Worm (Caenorhabditis elegans) whole organism, L1 larva: ENCODE measurements around the gene C50F7.9.

Experiments used
- F16B12.6 ChIP-seq: fragments of 150-350 bp; optimal IDR thresholded peaks from 2 replicates; lab custom pipeline; 2014; ENCODE audit warnings: missing biosample characterization, missing genetic modification characterization
- aly-2 ChIP-seq: fragments of 150-350 bp; optimal IDR thresholded peaks from 2 replicates; lab custom pipeline; 2014; ENCODE audit warnings: missing biosample characterization, missing genetic modification characterization
- blmp-1 ChIP-seq: fragments of 150-350 bp; optimal IDR thresholded peaks from 2 replicates; lab custom pipeline; 2014; ENCODE audit warnings: missing biosample characterization, missing genetic modification characterization
- ceh-8 ChIP-seq: fragments of 200-800 bp; sonication (Bioruptor generic); optimal IDR thresholded peaks from 2 replicates; lab custom pipeline; 2018; ENCODE audit warnings: mild to moderate bottlenecking, missing genetic modification characterization, moderate library complexity, missing compliant biosample characterization
- ceh-82 ChIP-seq, 3 experiments: fragments of 150-350 bp in 1 of 3; sonication (generic microtip) in 2 of 3; optimal IDR thresholded peaks; 2 replicates each; lab custom pipeline; 2014 to 2017; ENCODE audit warnings: missing biosample characterization in 3 of 3, missing genetic modification characterization in 3 of 3
- ceh-88 ChIP-seq: fragments of 200-800 bp; sonication (Bioruptor generic); IDR thresholded peaks from 2 replicates; pipeline ENCODE4 v1.3.6; 2022; ENCODE audit warnings: missing genetic modification characterization, missing compliant biosample characterization
- dsc-1 ChIP-seq: sonication (generic microtip); optimal IDR thresholded peaks from 2 replicates; lab custom pipeline; 2016; ENCODE audit warnings: mild to moderate bottlenecking, missing genetic modification characterization, missing compliant biosample characterization
- efl-1 ChIP-seq, 4 experiments: fragments of 150-350 bp; optimal IDR thresholded peaks in 3 of 4; peaks in 1 of 4; 1 replicate in 1 of 4; 2 replicates in 3 of 4; lab custom pipeline; 2014; ENCODE audit warnings: missing biosample characterization in 2 of 4, missing genetic modification characterization in 2 of 4, missing genetic modification reagents in 2 of 4
- elt-2 ChIP-seq: sonication (generic microtip); optimal IDR thresholded peaks from 2 replicates; lab custom pipeline; 2016; ENCODE audit warnings: missing genetic modification characterization, mild to moderate bottlenecking, inconsistent platforms, missing compliant biosample characterization, missing genetic modification reagents
- elt-3 ChIP-seq, 6 experiments: fragments of 150-350 bp in 1 of 6; sonication (generic microtip); optimal IDR thresholded peaks; 2 replicates each; lab custom pipeline; 2017 to 2018; ENCODE audit warnings: missing biosample characterization in 6 of 6, missing genetic modification characterization in 6 of 6, inconsistent platforms in 1 of 6
- ets-5 ChIP-seq: fragments of 200-800 bp; sonication (Bioruptor generic); IDR thresholded peaks from 2 replicates; pipeline ENCODE4 v1.3.6; 2022; ENCODE audit warnings: missing genetic modification characterization, missing compliant biosample characterization
- fkh-10 ChIP-seq: sonication (generic microtip); optimal IDR thresholded peaks from 2 replicates; lab custom pipeline; 2017; ENCODE audit warnings: missing biosample characterization, missing genetic modification reagents, missing genetic modification characterization
- fkh-4 ChIP-seq: sonication (generic microtip); optimal IDR thresholded peaks from 2 replicates; lab custom pipeline; 2016; ENCODE audit warnings: missing compliant biosample characterization, missing genetic modification characterization, borderline replicate concordance
- fkh-8 ChIP-seq: sonication (generic microtip); optimal IDR thresholded peaks from 2 replicates; lab custom pipeline; 2016; ENCODE audit warnings: mild to moderate bottlenecking, missing genetic modification characterization, missing compliant biosample characterization
- fos-1 ChIP-seq: fragments of 150-350 bp; optimal IDR thresholded peaks from 2 replicates; lab custom pipeline; 2014; ENCODE audit warnings: missing biosample characterization, missing genetic modification characterization
- grh-1 ChIP-seq: fragments of 200-800 bp; sonication (Bioruptor generic); IDR thresholded peaks from 2 replicates; pipeline ENCODE4 v1.3.6; 2022; ENCODE audit warnings: missing genetic modification reagents, missing genetic modification characterization, missing compliant biosample characterization
- hlh-17 ChIP-seq: fragments of 200-800 bp; sonication (Bioruptor generic); optimal IDR thresholded peaks from 2 replicates; lab custom pipeline; 2018; ENCODE audit warnings: missing genetic modification characterization, mild to moderate bottlenecking, missing compliant biosample characterization, moderate library complexity, borderline replicate concordance
- hpl-2 ChIP-seq: fragments of 150-350 bp; optimal IDR thresholded peaks from 2 replicates; lab custom pipeline; 2014; ENCODE audit warnings: missing biosample characterization, missing genetic modification reagents, missing genetic modification characterization
- isw-1 ChIP-seq: fragments of 200-800 bp; sonication (Bioruptor generic); IDR thresholded peaks from 2 replicates; pipeline ENCODE4 v1.3.6; 2022; ENCODE audit warnings: missing genetic modification characterization, missing compliant biosample characterization
- lin-13 ChIP-seq: fragments of 150-350 bp; optimal IDR thresholded peaks from 2 replicates; lab custom pipeline; 2014; ENCODE audit warnings: missing biosample characterization, missing genetic modification reagents, missing genetic modification characterization
- lin-14 ChIP-seq: fragments of 200-800 bp; sonication (Bioruptor generic); optimal IDR thresholded peaks from 2 replicates; lab custom pipeline; 2018; ENCODE audit warnings: mild to moderate bottlenecking, missing genetic modification characterization, moderate library complexity, missing compliant biosample characterization
- lin-35 ChIP-seq, 2 experiments: fragments of 150-350 bp; optimal IDR thresholded peaks; 2 replicates each; lab custom pipeline; 2014; ENCODE audit warnings: missing biosample characterization in 2 of 2, missing genetic modification characterization in 2 of 2, missing genetic modification reagents in 2 of 2
- lin-39 ChIP-seq: fragments of 150-350 bp; optimal IDR thresholded peaks from 2 replicates; lab custom pipeline; 2014; ENCODE audit warnings: missing biosample characterization, missing genetic modification reagents, missing genetic modification characterization
- lsy-2 ChIP-seq, 2 experiments: fragments of 150-350 bp; optimal IDR thresholded peaks; 2 replicates each; lab custom pipeline; 2014; ENCODE audit warnings: missing biosample characterization in 2 of 2, missing genetic modification characterization in 2 of 2
- mab-9 ChIP-seq: fragments of 200-800 bp; sonication (Bioruptor generic); IDR thresholded peaks from 2 replicates; pipeline ENCODE4 v1.3.6; 2022; ENCODE audit warnings: missing genetic modification reagents, missing genetic modification characterization, missing compliant biosample characterization
- mdl-1 ChIP-seq, 2 experiments: fragments of 150-350 bp; optimal IDR thresholded peaks; 2 replicates each; lab custom pipeline; 2014 to 2017; ENCODE audit warnings: missing biosample characterization in 2 of 2, missing genetic modification characterization in 2 of 2, inconsistent platforms in 1 of 2
- mef-2 ChIP-seq: fragments of 150-350 bp; optimal IDR thresholded peaks from 2 replicates; lab custom pipeline; 2014; ENCODE audit warnings: missing biosample characterization, missing genetic modification characterization
- mep-1 ChIP-seq: fragments of 150-350 bp; optimal IDR thresholded peaks from 2 replicates; lab custom pipeline; 2014; ENCODE audit warnings: missing biosample characterization, missing genetic modification characterization
- nhr-12 ChIP-seq: sonication (generic microtip); optimal IDR thresholded peaks from 2 replicates; lab custom pipeline; 2017; ENCODE audit warnings: missing biosample characterization, missing genetic modification characterization
- nhr-19 ChIP-seq: fragments of 200-800 bp; sonication (Bioruptor generic); conservative IDR thresholded peaks from 2 replicates; pipeline ENCODE4 v1.3.6; 2022; ENCODE audit warnings: missing genetic modification characterization, missing compliant biosample characterization
- nhr-237 ChIP-seq: fragments of 150-350 bp; optimal IDR thresholded peaks from 2 replicates; lab custom pipeline; 2014; ENCODE audit warnings: missing biosample characterization, missing genetic modification characterization
- nhr-28 ChIP-seq: fragments of 150-350 bp; optimal IDR thresholded peaks from 2 replicates; lab custom pipeline; 2014; ENCODE audit warnings: missing biosample characterization, missing genetic modification characterization
- pag-3 ChIP-seq: sonication (generic microtip); optimal IDR thresholded peaks from 2 replicates; lab custom pipeline; 2017; ENCODE audit warnings: missing genetic modification characterization, mild to moderate bottlenecking, missing compliant biosample characterization, antibody characterized with exemption, borderline replicate concordance; ENCODE audit not compliant: insufficient read depth
- pax-3 ChIP-seq: fragments of 200-800 bp; sonication (Bioruptor generic); optimal IDR thresholded peaks from 2 replicates; lab custom pipeline; 2018; ENCODE audit warnings: mild to moderate bottlenecking, missing genetic modification characterization, moderate library complexity, missing compliant biosample characterization
- pqm-1 ChIP-seq: sonication (generic microtip); optimal IDR thresholded peaks from 3 replicates; lab custom pipeline; 2017; ENCODE audit warnings: missing biosample characterization, missing genetic modification characterization
- rnt-1 ChIP-seq: sonication (generic microtip); optimal IDR thresholded peaks from 2 replicates; lab custom pipeline; 2016; ENCODE audit warnings: mild to moderate bottlenecking, missing genetic modification characterization, moderate library complexity, missing compliant biosample characterization
- skn-1 ChIP-seq: fragments of 150-350 bp; optimal IDR thresholded peaks from 2 replicates; lab custom pipeline; 2014; ENCODE audit warnings: missing biosample characterization, missing genetic modification characterization
- snpc-4 ChIP-seq: fragments of 150-350 bp; optimal IDR thresholded peaks from 2 replicates; lab custom pipeline; 2014; ENCODE audit warnings: missing biosample characterization, missing genetic modification characterization
- snu-23 ChIP-seq: sonication (generic microtip); optimal IDR thresholded peaks from 2 replicates; lab custom pipeline; 2016; ENCODE audit warnings: missing genetic modification characterization, missing compliant biosample characterization
- sptf-1 ChIP-seq: fragments of 150-350 bp; optimal IDR thresholded peaks from 2 replicates; lab custom pipeline; 2014; ENCODE audit warnings: missing biosample characterization, missing genetic modification characterization
- sup-37 ChIP-seq: fragments of 200-800 bp; sonication (Bioruptor generic); optimal IDR thresholded peaks from 2 replicates; lab custom pipeline; 2018; ENCODE audit warnings: mild to moderate bottlenecking, missing genetic modification characterization, missing compliant biosample characterization
- tlp-1 ChIP-seq: fragments of 150-350 bp; optimal IDR thresholded peaks from 2 replicates; lab custom pipeline; 2014; ENCODE audit warnings: missing biosample characterization, missing genetic modification characterization
- xbp-1 ChIP-seq: sonication (generic microtip); optimal IDR thresholded peaks from 2 replicates; lab custom pipeline; 2016; ENCODE audit warnings: missing genetic modification characterization, missing compliant biosample characterization
- zag-1 ChIP-seq: fragments of 150-350 bp; optimal IDR thresholded peaks from 2 replicates; lab custom pipeline; 2014; ENCODE audit warnings: missing biosample characterization, missing genetic modification characterization
- zip-4 ChIP-seq: fragments of 200-800 bp; sonication (Bioruptor generic); optimal IDR thresholded peaks from 2 replicates; lab custom pipeline; 2018; ENCODE audit warnings: mild to moderate bottlenecking, missing genetic modification characterization, moderate library complexity, missing compliant biosample characterization
- ztf-11 ChIP-seq, 2 experiments: sonication (generic microtip); optimal IDR thresholded peaks; 2 replicates each; lab custom pipeline; 2016 to 2017; ENCODE audit warnings: missing genetic modification characterization in 2 of 2, missing biosample characterization in 1 of 2, missing compliant biosample characterization in 1 of 2

The C50F7.9 gene

DNA sequence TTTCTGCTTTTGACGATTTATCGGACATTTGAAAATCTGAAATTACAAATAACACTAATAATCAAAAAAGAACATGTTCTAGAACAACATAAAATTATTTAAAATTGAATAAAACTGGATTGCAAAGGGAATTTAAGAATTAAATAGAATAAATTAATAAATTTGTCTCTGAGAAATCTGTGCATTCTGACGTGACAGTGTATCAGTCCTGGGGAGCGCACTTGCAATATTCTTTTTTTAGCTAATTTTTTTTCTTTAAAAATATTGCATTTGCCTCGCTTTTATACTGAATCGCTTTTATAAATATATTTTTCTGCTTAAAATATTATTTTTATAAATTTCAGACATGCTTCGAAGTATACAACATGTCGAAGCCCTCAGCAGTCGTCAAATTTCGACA, 22.2 kb downstream of the C50F7.9 start, which contains the start of the genes mrpl-1, emc-6 and mrps-24 (continued):
- TF ChIP-seq nhr-28 (no peak), hlh-17 (no peak), hpl-2 (GFP tag; lab: Kevin White, UChicago) (no peak), nhr-237 (tag; lab: Kevin White, UChicago) (no peak), lin-35 (GFP tag; optimal IDR thresholded peaks at IDR 0.05; lab: Kevin White, UChicago) (peak; percentile 67 to 75), lin-13 (GFP tag; lab: Kevin White, UChicago) (peak; percentile 37), skn-1 (tag; lab: Kevin White, UChicago) (peak; percentile 74), sptf-1 (tag; lab: Kevin White, UChicago) (no peak), lin-39 (tag; lab: Kevin White, UChicago) (no peak), mdl-1 (tag; optimal IDR thresholded peaks at IDR 0.05; lab: Kevin White, UChicago) (no peak), zip-4 (GFP tag; lab: Kevin White, UChicago) (no peak), elt-3 (tag; optimal IDR thresholded peaks at IDR 0.05; lab: Kevin White, UChicago) (peak in 1 of 6 experiments; percentile 16), sup-37 (GFP tag; lab: Kevin White, UChicago) (no peak), ztf-11 (tag; optimal IDR thresholded peaks at IDR 0.05; lab: Kevin White, UChicago) (no peak), ceh-82 (tag; optimal IDR thresholded peaks at IDR 0.05; lab: Kevin White, UChicago) (peak in 2 of 3 experiments; percentile 50 to 55), mef-2 (tag; lab: Kevin White, UChicago) (no peak), ceh-88 (GFP tag; lab: Robert Waterston, UW) (no peak), lsy-2 (tag; optimal IDR thresholded peaks at IDR 0.05; lab: Kevin White, UChicago) (peak; percentile 78 to 85), rnt-1 (peak; percentile 53), xbp-1 (peak; percentile 68), nhr-12 (tag; lab: Kevin White, UChicago) (no peak), mab-9 (GFP tag; lab: Robert Waterston, UW) (no peak), efl-1 (optimal IDR thresholded peaks at IDR 0.05; lab: Kevin White, UChicago) (peak; percentile 58 to 67), efl-1 (GFP tag; optimal IDR thresholded peaks at IDR 0.05 in 1 of 2; lab: Kevin White, UChicago) (peak; percentile 69 to 94), snpc-4 (tag; lab: Kevin White, UChicago) (peak; percentile 31), F16B12.6 (tag; lab: Kevin White, UChicago) (peak; percentile 84), lin-14 (GFP tag; lab: Kevin White, UChicago) (peak; percentile 71), zag-1 (no peak), isw-1 (GFP tag; lab: Robert Waterston, UW) (no peak; the same call in 1 of the 2 replicates), fkh-4 (tag; lab: Kevin White, UChicago) (no peak), pax-3 (tag; lab: Kevin White, UChicago) (no peak), fos-1 (tag; lab: Kevin White, UChicago) (no peak), ceh-8 (GFP tag; lab: Kevin White, UChicago) (no peak), grh-1 (GFP tag; lab: Robert Waterston, UW) (no peak), fkh-10 (GFP tag; lab: Kevin White, UChicago) (no peak), pag-3 (no peak), elt-2 (peak; percentile 3), pqm-1 (tag; lab: Kevin White, UChicago) (no peak), ets-5 (GFP tag; lab: Robert Waterston, UW) (no peak), nhr-19 (GFP tag; lab: Robert Waterston, UW) (peak; percentile 58), aly-2 (tag; lab: Kevin White, UChicago) (no peak)

DNA sequence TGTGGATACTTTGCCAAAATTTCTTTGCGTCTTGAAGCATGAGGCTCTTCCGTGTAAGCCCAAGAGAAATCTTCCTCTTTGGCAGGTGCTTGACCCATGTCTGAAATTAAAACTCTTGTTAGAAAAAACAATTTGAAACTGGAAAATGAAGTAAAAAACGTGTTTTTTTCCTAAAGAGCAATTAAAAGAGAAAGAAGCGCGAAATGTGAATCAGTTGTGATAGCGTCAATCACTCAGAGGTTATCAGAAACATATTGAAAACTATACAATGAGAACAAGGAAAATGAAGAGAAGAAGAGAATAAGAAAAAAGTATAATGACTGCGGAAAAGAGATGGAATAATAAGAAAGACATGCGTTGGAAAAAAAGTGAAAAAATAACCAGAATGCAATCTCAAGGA, 25.1 kb downstream of the C50F7.9 start, which contains the start of gene F33D4.4:
TSS of gene F33D4.4 (minus strand) at position 101 of the 400 bp plus-strand sequence.
- TF ChIP-seq tlp-1 (tag; lab: Kevin White, UChicago) (no peak), dsc-1 (tag; lab: Kevin White, UChicago) (peak; percentile 34), mep-1 (tag; lab: Kevin White, UChicago) (no peak), elt-3 (tag; optimal IDR thresholded peaks at IDR 0.05; lab: Kevin White, UChicago) (no peak), fkh-8 (tag; lab: Kevin White, UChicago) (no peak), snu-23 (GFP tag; lab: Kevin White, UChicago) (no peak), blmp-1 (tag; lab: Kevin White, UChicago) (peak; percentile 49)
- TF ChIP-seq, all 84 proteins: peak for 2
